Fruit fly (Drosophila melanogaster) whole organism, prepupa: ENCODE measurements around the gene stas.

Experiments
- Blimp-1 ChIP-seq: fragments of 200-800 bp; sonication (Bioruptor generic); optimal IDR thresholded peaks from 3 replicates; lab custom pipeline; 2017; ENCODE audit warnings: missing biosample characterization, missing genetic modification characterization, mild to moderate bottlenecking, moderate library complexity, missing genetic modification reagents
- CG10669 ChIP-seq: fragments of 200-800 bp; sonication (Bioruptor generic); optimal IDR thresholded peaks from 3 replicates; lab custom pipeline; 2018; ENCODE audit warnings: missing biosample characterization, mild to moderate bottlenecking, missing genetic modification characterization, moderate library complexity
- CG11294 ChIP-seq: fragments of 200-800 bp; sonication (Bioruptor generic); IDR thresholded peaks from 2 replicates; pipeline ENCODE4 v1.3.6; 2022; ENCODE audit warnings: missing biosample characterization, missing genetic modification characterization
- CG11762 ChIP-seq: fragments of 200-800 bp; sonication (Bioruptor generic); optimal IDR thresholded peaks from 3 replicates; lab custom pipeline; 2016; ENCODE audit warnings: missing biosample characterization, missing genetic modification characterization; ENCODE audit not compliant: insufficient read depth
- CG11902 ChIP-seq: fragments of 200-800 bp; sonication (Bioruptor generic); optimal IDR thresholded peaks from 3 replicates; lab custom pipeline; 2016; ENCODE audit warnings: missing biosample characterization, missing genetic modification characterization
- CG15336 ChIP-seq: fragments of 200-800 bp; sonication (Bioruptor generic); IDR thresholded peaks from 2 replicates; pipeline ENCODE4 v1.3.6; 2022; ENCODE audit warnings: missing biosample characterization, missing genetic modification characterization
- CG1621 ChIP-seq: fragments of 200-800 bp; sonication (Bioruptor generic); optimal IDR thresholded peaks from 3 replicates; lab custom pipeline; 2018; ENCODE audit warnings: missing biosample characterization, mild to moderate bottlenecking, missing genetic modification characterization
- CG3032 ChIP-seq: fragments of 200-800 bp; optimal IDR thresholded peaks from 2 replicates; lab custom pipeline; 2019; ENCODE audit warnings: missing biosample characterization, mild to moderate bottlenecking, missing genetic modification characterization, moderate library complexity
- CG32006 ChIP-seq: fragments of 200-800 bp; sonication (Bioruptor generic); optimal IDR thresholded peaks from 3 replicates; lab custom pipeline; 2017; ENCODE audit warnings: missing biosample characterization, mild to moderate bottlenecking, missing genetic modification characterization
- CG3919 ChIP-seq: fragments of 200-800 bp; sonication (Bioruptor generic); optimal IDR thresholded peaks from 3 replicates; lab custom pipeline; 2016; ENCODE audit warnings: missing biosample characterization, missing genetic modification characterization
- CG4318 ChIP-seq: fragments of 200-800 bp; sonication (Bioruptor generic); optimal IDR thresholded peaks from 3 replicates; lab custom pipeline; 2017; ENCODE audit warnings: missing biosample characterization, mild to moderate bottlenecking, missing genetic modification characterization
- CG6163 ChIP-seq: fragments of 200-800 bp; sonication (Bioruptor generic); IDR thresholded peaks from 3 replicates; pipeline ENCODE4 v1.3.6; 2022; ENCODE audit warnings: missing biosample characterization, missing genetic modification characterization
- CG6276 ChIP-seq: fragments of 200-800 bp; sonication (Bioruptor generic); optimal IDR thresholded peaks from 2 replicates; lab custom pipeline; 2017; ENCODE audit warnings: missing biosample characterization, mild to moderate bottlenecking, missing genetic modification characterization
- CG6792 ChIP-seq: fragments of 200-800 bp; sonication (Bioruptor generic); optimal IDR thresholded peaks from 3 replicates; lab custom pipeline; 2016; ENCODE audit warnings: missing biosample characterization, missing genetic modification characterization
- CG6808 ChIP-seq: fragments of 200-800 bp; sonication (Bioruptor generic); optimal IDR thresholded peaks from 3 replicates; lab custom pipeline; 2017; ENCODE audit warnings: missing biosample characterization, missing genetic modification characterization, mild to moderate bottlenecking, moderate library complexity, missing genetic modification reagents
- CG6854 ChIP-seq: fragments of 200-800 bp; sonication (Bioruptor generic); optimal IDR thresholded peaks from 2 replicates; lab custom pipeline; 2017; ENCODE audit warnings: missing biosample characterization, mild to moderate bottlenecking, missing genetic modification characterization
- CG8119 ChIP-seq: fragments of 200-800 bp; sonication (Bioruptor generic); IDR thresholded peaks from 3 replicates; pipeline ENCODE4 v1.3.6; 2022; ENCODE audit warnings: missing biosample characterization, missing genetic modification characterization
- CG8319 ChIP-seq: fragments of 200-800 bp; sonication (Bioruptor generic); optimal IDR thresholded peaks from 3 replicates; lab custom pipeline; 2016; ENCODE audit warnings: missing biosample characterization, missing genetic modification characterization
- CG8632 ChIP-seq: fragments of 200-800 bp; sonication (Bioruptor generic); optimal IDR thresholded peaks from 3 replicates; lab custom pipeline; 2016; ENCODE audit warnings: missing biosample characterization, missing genetic modification characterization
- CG9139 ChIP-seq: fragments of 200-800 bp; sonication (Bioruptor generic); optimal IDR thresholded peaks from 3 replicates; lab custom pipeline; 2017; ENCODE audit warnings: missing biosample characterization, mild to moderate bottlenecking, missing genetic modification characterization
- Eip75B ChIP-seq: fragments of 200-800 bp; sonication (Bioruptor generic); optimal IDR thresholded peaks from 3 replicates; lab custom pipeline; 2016; ENCODE audit warnings: missing biosample characterization, missing genetic modification characterization
- Eip78C ChIP-seq: fragments of 200-800 bp; sonication (Bioruptor generic); peaks from one replicate; lab custom pipeline; 2016; ENCODE audit warnings: missing biosample characterization, missing genetic modification characterization
- Ets21C ChIP-seq: fragments of 200-800 bp; sonication (Bioruptor generic); optimal IDR thresholded peaks from 3 replicates; lab custom pipeline; 2016; ENCODE audit warnings: missing biosample characterization, missing genetic modification characterization
- Ets96B ChIP-seq: fragments of 200-800 bp; optimal IDR thresholded peaks from 2 replicates; lab custom pipeline; 2019; ENCODE audit warnings: missing biosample characterization, mild to moderate bottlenecking, missing genetic modification characterization, moderate library complexity
- Hr38 ChIP-seq: sonication (Bioruptor generic); optimal IDR thresholded peaks from 2 replicates; lab custom pipeline; 2016; ENCODE audit warnings: missing biosample characterization, missing genetic modification characterization
- Hr39 ChIP-seq: fragments of 200-800 bp; sonication (Bioruptor generic); optimal IDR thresholded peaks from 2 replicates; lab custom pipeline; 2016; ENCODE audit warnings: missing biosample characterization, missing genetic modification characterization
- Hr4 ChIP-seq: fragments of 200-800 bp; sonication (Bioruptor generic); optimal IDR thresholded peaks from 3 replicates; lab custom pipeline; 2016; ENCODE audit warnings: missing biosample characterization, missing genetic modification characterization
- Lpt ChIP-seq: fragments of 200-800 bp; sonication (Bioruptor generic); optimal IDR thresholded peaks from 3 replicates; lab custom pipeline; 2016; ENCODE audit warnings: missing biosample characterization, missing genetic modification characterization
- Met ChIP-seq: fragments of 200-800 bp; sonication (Bioruptor generic); optimal IDR thresholded peaks from 3 replicates; lab custom pipeline; 2016; ENCODE audit warnings: missing biosample characterization, missing genetic modification characterization
- OdsH ChIP-seq: fragments of 200-800 bp; sonication (Bioruptor generic); optimal IDR thresholded peaks from 3 replicates; lab custom pipeline; 2016; ENCODE audit warnings: missing biosample characterization, missing genetic modification characterization
- Sox102F ChIP-seq: fragments of 200-800 bp; sonication (Bioruptor generic); optimal IDR thresholded peaks from 2 replicates; lab custom pipeline; 2016; ENCODE audit warnings: missing biosample characterization, mild to moderate bottlenecking, missing genetic modification characterization
- Sox15 ChIP-seq: fragments of 200-800 bp; sonication (Bioruptor generic); optimal IDR thresholded peaks from 3 replicates; lab custom pipeline; 2016; ENCODE audit warnings: missing biosample characterization, missing genetic modification characterization
- dac ChIP-seq: fragments of 200-800 bp; sonication (Bioruptor generic); optimal IDR thresholded peaks from 2 replicates; lab custom pipeline; 2017; ENCODE audit warnings: missing biosample characterization, mild to moderate bottlenecking, missing genetic modification characterization
- dsx ChIP-seq: fragments of 200-800 bp; optimal IDR thresholded peaks from 3 replicates; lab custom pipeline; 2019; ENCODE audit warnings: missing biosample characterization, mild to moderate bottlenecking, missing genetic modification characterization, moderate library complexity; ENCODE audit not compliant: poor library complexity, severe bottlenecking
- eg ChIP-seq: fragments of 200-800 bp; sonication (Bioruptor generic); IDR thresholded peaks from 3 replicates; pipeline ENCODE4 v1.3.6; 2022; ENCODE audit warnings: missing biosample characterization, missing genetic modification characterization
- fd59A ChIP-seq: fragments of 200-800 bp; sonication (Bioruptor generic); optimal IDR thresholded peaks from 2 replicates; lab custom pipeline; 2017; ENCODE audit warnings: missing biosample characterization, mild to moderate bottlenecking, missing genetic modification characterization, missing genetic modification reagents
- fd85E ChIP-seq: fragments of 200-800 bp; sonication (Bioruptor generic); optimal IDR thresholded peaks from 3 replicates; lab custom pipeline; 2016; ENCODE audit warnings: missing biosample characterization, missing genetic modification characterization
- fkh ChIP-seq: fragments of 200-800 bp; sonication (Bioruptor generic); optimal IDR thresholded peaks from 3 replicates; lab custom pipeline; 2017; ENCODE audit warnings: missing biosample characterization, mild to moderate bottlenecking, missing genetic modification characterization, moderate library complexity
- lz ChIP-seq: fragments of 200-800 bp; sonication (Bioruptor generic); optimal IDR thresholded peaks from 3 replicates; lab custom pipeline; 2016; ENCODE audit warnings: missing biosample characterization, missing genetic modification characterization
- net ChIP-seq: fragments of 200-800 bp; sonication (Bioruptor generic); optimal IDR thresholded peaks from 3 replicates; lab custom pipeline; 2016; ENCODE audit warnings: missing biosample characterization, missing genetic modification characterization
- pdm3 ChIP-seq: fragments of 200-800 bp; sonication (Bioruptor generic); optimal IDR thresholded peaks from 3 replicates; lab custom pipeline; 2016; ENCODE audit warnings: missing biosample characterization, missing genetic modification characterization
- salr ChIP-seq, 2 experiments: fragments of 200-800 bp; sonication (Bioruptor generic); optimal IDR thresholded peaks; 3 replicates each; lab custom pipeline; 2016 to 2018; ENCODE audit warnings: missing biosample characterization in 2 of 2, missing genetic modification characterization in 2 of 2, mild to moderate bottlenecking in 1 of 2
- ss ChIP-seq, 2 experiments: fragments of 200-800 bp; sonication (Bioruptor generic); optimal IDR thresholded peaks; 2 replicates in 1 of 2; 3 replicates in 1 of 2; lab custom pipeline; 2017 to 2018; ENCODE audit warnings: mild to moderate bottlenecking in 2 of 2, missing biosample characterization in 2 of 2, missing genetic modification characterization in 2 of 2, moderate library complexity in 1 of 2
- svp ChIP-seq: fragments of 200-800 bp; sonication (Bioruptor generic); peaks from one replicate; lab custom pipeline; 2016; ENCODE audit warnings: missing biosample characterization, missing genetic modification characterization
- topi ChIP-seq: fragments of 200-800 bp; sonication (Bioruptor generic); optimal IDR thresholded peaks from 3 replicates; lab custom pipeline; 2016; ENCODE audit warnings: missing biosample characterization, missing genetic modification characterization

The stas gene

DNA sequence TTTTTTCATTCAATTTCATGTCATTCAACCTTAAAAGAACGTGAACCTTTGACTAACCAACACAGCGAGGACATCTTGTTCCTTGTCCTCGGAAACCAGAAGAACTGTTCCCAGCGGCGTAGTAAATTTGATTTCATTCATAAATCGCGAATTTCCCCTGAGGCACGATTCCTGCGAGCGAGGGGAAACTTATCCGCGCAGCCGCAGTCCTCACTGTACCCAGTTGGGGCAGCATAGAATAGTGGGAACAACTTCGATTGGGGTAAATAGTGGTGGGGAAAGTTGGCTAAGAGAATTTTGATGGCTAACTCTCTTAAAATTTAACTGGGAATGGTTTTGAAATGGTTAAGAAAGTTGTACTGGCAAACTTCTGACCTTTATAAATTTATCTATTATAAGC lies 16.2 kb downstream of the stas start:
- no peak for TF ChIP-seq CG6808 (GFP tag; lab: Kevin White, UChicago)
- no peak for TF ChIP-seq Eip75B (GFP tag; lab: Kevin White, UChicago)
- no peak for TF ChIP-seq lz
- TF ChIP-seq Sox15, result no peak
- no peak for TF ChIP-seq CG10669 (GFP tag; lab: Kevin White, UChicago)
- no peak for TF ChIP-seq CG8632 (GFP tag; lab: Kevin White, UChicago)
- no peak for TF ChIP-seq CG6163 (GFP tag; lab: Robert Waterston, UW)
- no peak for TF ChIP-seq Ets21C (GFP tag; lab: Kevin White, UChicago)
- TF ChIP-seq CG15336 (GFP tag; lab: Robert Waterston, UW), result no peak
- no peak for TF ChIP-seq Hr38 (GFP tag; lab: Kevin White, UChicago)
- no peak for TF ChIP-seq Ets96B
- TF ChIP-seq net (GFP tag; lab: Kevin White, UChicago), result no peak
- no peak for TF ChIP-seq CG3032 (tag; lab: Kevin White, UChicago)
- TF ChIP-seq topi (GFP tag; lab: Kevin White, UChicago), result no peak
- TF ChIP-seq ss (GFP tag; optimal IDR thresholded peaks at IDR 0.05; lab: Kevin White, UChicago), result no peak
- TF ChIP-seq CG11294 (GFP tag; lab: Robert Waterston, UW), result no peak

DNA sequence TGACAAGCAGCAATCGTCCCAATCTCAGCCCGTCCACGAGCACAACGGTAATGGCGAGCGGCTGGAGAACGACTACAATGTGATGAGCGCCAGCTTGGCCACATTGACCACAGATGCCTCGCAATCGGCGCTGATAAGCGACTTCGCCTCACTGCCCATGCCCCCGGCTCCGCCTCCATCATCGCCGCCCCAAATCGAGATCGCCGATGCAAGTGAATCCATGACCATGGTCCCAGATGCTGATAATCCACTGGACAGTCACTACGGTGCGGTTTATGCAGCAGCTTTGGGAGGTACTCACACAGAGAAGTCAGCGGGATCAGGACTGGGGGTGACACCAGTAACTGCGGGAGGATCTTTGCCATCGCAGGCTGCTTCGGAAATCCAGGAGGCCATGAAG lies 25.2 kb downstream of the stas start:
- TF ChIP-seq dsx (GFP tag; lab: Kevin White, UChicago) (peak; percentile 16), CG6854 (GFP tag; lab: Kevin White, UChicago) (no peak), pdm3 (no peak), fkh (GFP tag; lab: Kevin White, UChicago) (no peak), CG3032 (tag; lab: Kevin White, UChicago) (no peak), Met (GFP tag; lab: Kevin White, UChicago) (no peak), CG11762 (GFP tag; lab: Kevin White, UChicago) (no peak), CG32006 (GFP tag; lab: Kevin White, UChicago) (no peak), Hr39 (GFP tag; lab: Kevin White, UChicago) (no peak), fd59A (GFP tag; lab: Kevin White, UChicago) (no peak), Eip78C (GFP tag; lab: Kevin White, UChicago) (peak; percentile 40), Blimp-1 (GFP tag; lab: Kevin White, UChicago) (no peak), CG15336 (GFP tag; lab: Robert Waterston, UW) (no peak), svp (GFP tag; lab: Kevin White, UChicago) (peak; percentile 99)

dm6 chrX:17599330-17599729 lies 28.4 kb downstream of the stas start, which contains the start of gene X11L:
Gene X11L, plus strand, starts transcription at chrX:17599608.
- TF ChIP-seq Hr4 (GFP tag; lab: Kevin White, UChicago) (peak; percentile 66), CG6854 (GFP tag; lab: Kevin White, UChicago) (no peak), fkh (GFP tag; lab: Kevin White, UChicago) (no peak), CG6163 (GFP tag; lab: Robert Waterston, UW) (peak; percentile 76), CG32006 (GFP tag; lab: Kevin White, UChicago) (no peak), CG11902 (GFP tag; lab: Kevin White, UChicago) (peak; percentile 36), Eip75B (GFP tag; lab: Kevin White, UChicago) (peak; percentile 60), OdsH (GFP tag; lab: Kevin White, UChicago) (no peak), Lpt (GFP tag; lab: Kevin White, UChicago) (no peak), Ets21C (GFP tag; lab: Kevin White, UChicago) (peak; percentile 73), CG3032 (tag; lab: Kevin White, UChicago) (peak; percentile 40), dsx (GFP tag; lab: Kevin White, UChicago) (peak; percentile 32), Sox15 (peak; percentile 56), CG9139 (GFP tag; lab: Kevin White, UChicago) (peak; percentile 40), Met (GFP tag; lab: Kevin White, UChicago) (peak; percentile 67), CG4318 (no peak), fd85E (GFP tag; lab: Kevin White, UChicago) (no peak), Blimp-1 (GFP tag; lab: Kevin White, UChicago) (peak; percentile 7), CG8319 (GFP tag; lab: Kevin White, UChicago) (peak; percentile 51), CG6808 (GFP tag; lab: Kevin White, UChicago) (no peak), CG3919 (GFP tag; lab: Kevin White, UChicago) (peak; percentile 77), CG6276 (GFP tag; lab: Kevin White, UChicago) (no peak), svp (GFP tag; lab: Kevin White, UChicago) (peak; percentile 73), CG8632 (GFP tag; lab: Kevin White, UChicago) (no peak), Eip78C (GFP tag; lab: Kevin White, UChicago) (peak; percentile 93), Ets96B (peak; percentile 34), CG1621 (tag; lab: Kevin White, UChicago) (peak; percentile 44), Sox102F (GFP tag; lab: Kevin White, UChicago) (peak; percentile 73), salr (GFP tag; optimal IDR thresholded peaks at IDR 0.05; lab: Kevin White, UChicago) (peak in 1 of 2 experiments; percentile 38), CG6792 (GFP tag; lab: Kevin White, UChicago) (peak; percentile 70), dac (GFP tag; lab: Kevin White, UChicago) (peak; percentile 21), eg (peak; percentile 61; the same call in 2 of the 3 replicates), CG8119 (GFP tag; lab: Robert Waterston, UW) (no peak)
